Fruit fly (Drosophila melanogaster): ENCODE data around the gene Dys.

The Dys gene

DNA sequence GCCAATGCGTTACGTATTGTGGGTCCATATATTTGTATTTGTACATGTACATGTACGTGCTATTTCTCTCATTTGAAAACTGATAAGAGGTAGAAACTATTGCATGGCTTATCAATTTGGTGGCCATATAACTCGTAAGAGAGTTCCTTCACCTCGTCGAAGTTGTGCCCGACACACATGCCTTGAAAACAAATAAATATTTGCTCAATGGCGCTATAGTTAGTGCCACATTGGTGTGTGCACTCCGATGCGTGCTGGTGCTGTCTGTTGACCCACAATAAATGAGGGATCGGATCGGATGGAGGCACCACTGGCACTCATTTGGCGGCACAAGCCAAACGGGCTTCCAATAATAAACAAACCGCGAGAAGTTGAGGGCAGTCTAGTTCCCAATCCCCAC, 11.3 kb downstream of the Dys start (continued):
- TF ChIP-seq grn (GFP tag; optimal IDR thresholded peaks at IDR 0.05) (peak; percentile 25), CG15011 (GFP tag; optimal IDR thresholded peaks at IDR 0.05) (peak; percentile 19), sens (GFP tag) (peak; percentile 79), eve (GFP tag; optimal IDR thresholded peaks at IDR 0.05) (no peak), CG7987 (GFP tag; optimal IDR thresholded peaks at IDR 0.05) (peak; percentile 80), CG2712 (tag; optimal IDR thresholded peaks at IDR 0.05) (peak; percentile 56), Blimp-1 (GFP tag; optimal IDR thresholded peaks at IDR 0.05) (peak; percentile 33), CG12219 (GFP tag; optimal IDR thresholded peaks at IDR 0.05) (peak; percentile 42), Sox100B (GFP tag; optimal IDR thresholded peaks at IDR 0.05) (peak; percentile 36), Spps (tag; optimal IDR thresholded peaks at IDR 0.05) (peak; percentile 36), MTF-1 (GFP tag; optimal IDR thresholded peaks at IDR 0.05; ENCODE audit: borderline replicate concordance) (peak; percentile 62), exex (tag; optimal IDR thresholded peaks at IDR 0.05) (peak; percentile 21), CG3163 (GFP tag; optimal IDR thresholded peaks at IDR 0.05) (no peak), vvl (GFP tag; IDR thresholded peaks at IDR 0.05) (peak; percentile 56), zfh2 (GFP tag; optimal IDR thresholded peaks at IDR 0.05) (no peak), CG9727 (GFP tag; optimal IDR thresholded peaks at IDR 0.05) (peak; percentile 55), CG11695 (GFP tag; IDR thresholded peaks at IDR 0.05) (0 out of 3 replicates have a peak, but pooled peaks have one; percentile 32), pros (GFP tag; optimal IDR thresholded peaks at IDR 0.05) (peak; percentile 26), CG1233 (GFP tag; optimal IDR thresholded peaks at IDR 0.05) (peak; percentile 60), lov (optimal IDR thresholded peaks at IDR 0.05) (no peak), lov (GFP tag; IDR thresholded peaks at IDR 0.05) (peak; percentile 69; the same call in 1 of the 3 replicates), unpg (GFP tag; optimal IDR thresholded peaks at IDR 0.05) (peak; percentile 46), CG4707 (GFP tag; optimal IDR thresholded peaks at IDR 0.05) (peak; percentile 59), CG18262 (tag; optimal IDR thresholded peaks at IDR 0.05) (peak; percentile 42), slbo (GFP tag; IDR thresholded peaks at IDR 0.05) (peak; percentile 28; the same call in 1 of the 2 replicates), fd64A (GFP tag; optimal IDR thresholded peaks at IDR 0.05) (peak; percentile 74), bsh (GFP tag; optimal IDR thresholded peaks at IDR 0.05) (peak in 1 of 2 experiments; percentile 36), CG6254 (GFP tag; optimal IDR thresholded peaks at IDR 0.05) (peak; percentile 41), CG3995 (GFP tag; optimal IDR thresholded peaks at IDR 0.05) (no peak), CG1529 (GFP tag; optimal IDR thresholded peaks at IDR 0.05) (peak; percentile 48), CG2116 (GFP tag; optimal IDR thresholded peaks at IDR 0.05) (no peak), HLH3B (GFP tag; IDR thresholded peaks at IDR 0.05) (no peak), Eip74EF (GFP tag; optimal IDR thresholded peaks at IDR 0.05) (peak in 1 of 2 experiments; percentile 13), ken (GFP tag; IDR thresholded peaks at IDR 0.05) (peak; percentile 50; the same call in 1 of the 3 replicates), HHEX (GFP tag; optimal IDR thresholded peaks at IDR 0.05) (peak; percentile 39), rib (GFP tag; IDR thresholded peaks at IDR 0.05) (0 out of 2 replicates have a peak, but pooled peaks have one; percentile 54), CG15696 (tag; optimal IDR thresholded peaks at IDR 0.05) (peak; percentile 55), CG12236 (GFP tag; optimal IDR thresholded peaks at IDR 0.05) (peak; percentile 9), Six4 (GFP tag; optimal IDR thresholded peaks at IDR 0.05) (no peak), CG33557 (GFP tag; optimal IDR thresholded peaks at IDR 0.05) (peak; percentile 78), CG9437 (GFP tag; optimal IDR thresholded peaks at IDR 0.05) (peak; percentile 41), tll (GFP tag; optimal IDR thresholded peaks at IDR 0.05) (peak in 1 of 2 experiments; percentile 25), CG1647 (GFP tag; optimal IDR thresholded peaks at IDR 0.05) (peak; percentile 14), CG10431 (GFP tag; optimal IDR thresholded peaks at IDR 0.05) (peak; percentile 30), CG12071 (GFP tag; optimal IDR thresholded peaks at IDR 0.05) (peak; percentile 52), CG32532 (GFP tag; IDR thresholded peaks at IDR 0.05) (no peak), CG14441 (GFP tag; IDR thresholded peaks at IDR 0.05) (peak; percentile 32; the same call in 1 of the 2 replicates), Pdp1 (GFP tag; optimal IDR thresholded peaks at IDR 0.05) (peak in 1 of 2 experiments; percentile 92), salm (tag; optimal IDR thresholded peaks at IDR 0.05) (peak; percentile 33)
